Worm (Caenorhabditis elegans) whole organism, early embryonic: Measurements from ENCODE around the gene ceh-23.
A peak's percentile ranks its signal among the peaks of the same experiment; 100 is the strongest.

Source experiments
- B0310.2 ChIP-seq: sonication (generic microtip); optimal IDR thresholded peaks from 2 replicates; lab custom pipeline; 2016; ENCODE audit warnings: mild to moderate bottlenecking, missing genetic modification characterization, missing compliant biosample characterization
- F13C5.2 ChIP-seq: sonication (generic microtip); optimal IDR thresholded peaks from 2 replicates; lab custom pipeline; 2017; ENCODE audit warnings: mild to moderate bottlenecking, missing genetic modification characterization, inconsistent platforms, missing compliant biosample characterization
- aly-1 ChIP-seq: sonication (generic microtip); optimal IDR thresholded peaks from 2 replicates; lab custom pipeline; 2016; ENCODE audit warnings: missing genetic modification characterization, missing compliant biosample characterization
- ama-1 ChIP-seq: fragments of 150-350 bp; optimal IDR thresholded peaks from 2 replicates; lab custom pipeline; 2014
- ceh-13 ChIP-seq: fragments of 200-800 bp; sonication (Bioruptor generic); optimal IDR thresholded peaks from 2 replicates; lab custom pipeline; 2018; ENCODE audit warnings: mild to moderate bottlenecking, missing genetic modification characterization, missing compliant biosample characterization
- ceh-36 ChIP-seq: sonication (generic microtip); optimal IDR thresholded peaks from 2 replicates; lab custom pipeline; 2016; ENCODE audit warnings: missing genetic modification characterization, inconsistent platforms, missing compliant biosample characterization
- ets-7 ChIP-seq: sonication (generic microtip); optimal IDR thresholded peaks from 2 replicates; lab custom pipeline; 2016; ENCODE audit warnings: missing genotype, missing genetic modification characterization, missing compliant biosample characterization
- flt-1 ChIP-seq: fragments of 200-800 bp; sonication (Bioruptor generic); IDR thresholded peaks from 2 replicates; pipeline ENCODE4 v1.3.6; 2022; ENCODE audit warnings: missing genetic modification characterization, missing compliant biosample characterization
- hmbx-1 ChIP-seq: sonication (generic microtip); optimal IDR thresholded peaks from 2 replicates; lab custom pipeline; 2016; ENCODE audit warnings: mild to moderate bottlenecking, missing genetic modification characterization, missing compliant biosample characterization
- hmg-4 ChIP-seq: fragments of 200-800 bp; sonication (Bioruptor generic); optimal IDR thresholded peaks from 2 replicates; lab custom pipeline; 2018; ENCODE audit warnings: mild to moderate bottlenecking, missing genetic modification characterization, missing compliant biosample characterization
- hnd-1 ChIP-seq: sonication (generic microtip); optimal IDR thresholded peaks from 2 replicates; lab custom pipeline; 2016; ENCODE audit warnings: missing genetic modification characterization, missing compliant biosample characterization
- pes-1 ChIP-seq: fragments of 200-800 bp; sonication (Bioruptor generic); IDR thresholded peaks from 2 replicates; pipeline ENCODE4 v1.3.6; 2022; ENCODE audit warnings: missing genetic modification reagents, missing genetic modification characterization, missing compliant biosample characterization
- scrt-1 ChIP-seq: fragments of 200-800 bp; sonication (Bioruptor generic); IDR thresholded peaks from 2 replicates; pipeline ENCODE4 v1.3.6; 2022; ENCODE audit warnings: missing genetic modification characterization, missing compliant biosample characterization
- sea-1 ChIP-seq: fragments of 200-800 bp; sonication (Bioruptor generic); conservative IDR thresholded peaks from 2 replicates; pipeline ENCODE4 v1.3.6; 2022; ENCODE audit warnings: missing genetic modification characterization, missing compliant biosample characterization
- tbx-11 ChIP-seq: fragments of 200-800 bp; sonication (Bioruptor generic); IDR thresholded peaks from 2 replicates; pipeline ENCODE4 v1.3.6; 2022; ENCODE audit warnings: missing genetic modification characterization, missing compliant biosample characterization
- tbx-37 ChIP-seq: fragments of 200-800 bp; sonication (Bioruptor generic); conservative IDR thresholded peaks from 2 replicates; pipeline ENCODE4 v1.3.6; 2022; ENCODE audit warnings: missing genetic modification reagents, missing genetic modification characterization, missing compliant biosample characterization
- tra-4 ChIP-seq: sonication (generic microtip); optimal IDR thresholded peaks from 2 replicates; lab custom pipeline; 2017; ENCODE audit warnings: missing genetic modification characterization, missing compliant biosample characterization

The ceh-23 gene

ce11 chrIII:7834848-7835247 lies 4.5 kb upstream of the ceh-23 start:
- no peak for TF ChIP-seq pes-1
- no peak for TF ChIP-seq hmg-4 (GFP tag; lab: Kevin White, UChicago)

DNA sequence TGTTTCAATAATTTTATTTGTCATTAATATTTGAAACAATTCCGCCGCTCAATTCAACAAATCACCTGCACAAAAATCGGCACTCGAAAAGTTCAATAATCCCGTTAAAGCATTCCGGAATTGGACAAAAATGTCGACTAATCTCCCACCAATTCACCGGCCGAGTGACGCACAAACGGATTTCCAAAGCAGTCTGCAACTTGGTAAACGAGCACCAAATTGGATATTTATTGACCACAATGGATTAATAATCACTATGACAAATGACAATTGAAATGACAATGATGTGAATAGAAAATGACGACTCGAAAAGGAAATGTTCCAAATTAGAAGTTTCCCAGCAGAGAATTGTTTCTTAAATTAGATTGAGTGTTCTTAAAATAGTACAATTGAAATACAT lies 3.7 kb upstream of the ceh-23 start:
- TF ChIP-seq hmbx-1 (tag; lab: Kevin White, UChicago) (no peak), tbx-37 (no peak), tbx-11 (GFP tag; lab: Robert Waterston, UW) (no peak), F13C5.2 (tag; lab: Kevin White, UChicago) (no peak), aly-1 (tag; lab: Kevin White, UChicago) (no peak), tra-4 (tag; lab: Kevin White, UChicago) (no peak), ceh-13 (GFP tag; lab: Kevin White, UChicago) (no peak), hnd-1 (no peak), flt-1 (GFP tag; lab: Robert Waterston, UW) (no peak)

DNA sequence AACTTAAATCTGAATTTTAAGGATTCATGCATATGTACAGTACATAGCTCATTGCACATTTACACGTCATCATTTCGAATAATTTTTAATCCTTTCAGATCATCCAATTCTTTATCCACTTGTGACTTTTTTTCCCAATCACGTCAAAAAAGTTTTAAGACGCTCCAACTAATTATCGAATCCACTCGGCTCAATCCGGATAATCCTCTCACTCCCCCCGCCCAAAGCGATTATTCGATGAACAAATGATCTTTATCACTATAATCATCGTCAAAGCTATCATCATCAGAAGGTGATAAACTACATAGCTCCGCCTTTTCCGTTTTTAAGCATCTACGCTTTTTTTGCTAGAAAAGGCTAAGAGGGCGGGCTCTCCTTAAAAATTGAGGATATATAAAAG lies 1.8 kb upstream of the ceh-23 start:
- TF ChIP-seq ceh-13 (GFP tag; lab: Kevin White, UChicago) (no peak), tbx-37 (no peak), ama-1 (lab: Kevin White, UChicago) (no peak), pes-1 (no peak), tbx-11 (GFP tag; lab: Robert Waterston, UW) (no peak), B0310.2 (no peak), hmbx-1 (tag; lab: Kevin White, UChicago) (no peak), tra-4 (tag; lab: Kevin White, UChicago) (no peak), aly-1 (tag; lab: Kevin White, UChicago) (no peak), F13C5.2 (tag; lab: Kevin White, UChicago) (no peak), ceh-36 (tag; lab: Kevin White, UChicago) (no peak), hmg-4 (GFP tag; lab: Kevin White, UChicago) (no peak), hnd-1 (no peak), flt-1 (GFP tag; lab: Robert Waterston, UW) (no peak), scrt-1 (GFP tag; lab: Robert Waterston, UW) (no peak)

DNA sequence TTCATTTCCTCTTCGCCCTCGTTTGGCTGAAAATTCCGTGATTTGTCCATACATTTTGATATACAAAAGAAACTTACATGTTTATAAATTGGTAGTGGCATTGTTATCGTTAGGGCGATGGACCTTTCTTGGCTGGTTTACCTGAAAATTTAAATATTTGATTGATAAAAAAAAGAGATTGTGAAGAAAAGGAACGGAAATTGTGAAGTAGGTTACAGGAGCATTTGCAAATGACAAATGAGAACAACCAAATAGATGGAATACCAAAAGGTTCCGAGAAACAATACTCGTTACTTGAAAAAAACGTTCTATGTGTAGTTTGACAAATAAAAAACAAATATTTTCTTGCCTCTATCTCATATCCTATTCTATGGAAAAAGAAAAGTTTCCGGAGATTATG lies 4.1 kb downstream of the ceh-23 start, which contains the start of gene ZK652.8:
TSS of gene ZK652.8 (minus strand) at position 101 of the 400 bp plus-strand sequence.
- no peak for TF ChIP-seq scrt-1 (GFP tag; lab: Robert Waterston, UW)
- TF ChIP-seq aly-1 (tag; lab: Kevin White, UChicago): no peak
- no peak for TF ChIP-seq hnd-1
- TF ChIP-seq ama-1 (lab: Kevin White, UChicago): no peak
- TF ChIP-seq tra-4 (tag; lab: Kevin White, UChicago): no peak
- no peak for TF ChIP-seq F13C5.2 (tag; lab: Kevin White, UChicago)
- no peak for TF ChIP-seq pes-1
- no peak for TF ChIP-seq tbx-11 (GFP tag; lab: Robert Waterston, UW)
- no peak for TF ChIP-seq sea-1 (GFP tag; lab: Robert Waterston, UW)

ce11 chrIII:7848173-7848572 lies 8.8 kb downstream of the ceh-23 start:
- TF ChIP-seq tbx-37 (no peak), ama-1 (lab: Kevin White, UChicago) (no peak), ceh-13 (GFP tag; lab: Kevin White, UChicago) (no peak), ets-7 (tag; lab: Kevin White, UChicago) (no peak), F13C5.2 (tag; lab: Kevin White, UChicago) (no peak), sea-1 (GFP tag; lab: Robert Waterston, UW) (no peak), hmbx-1 (tag; lab: Kevin White, UChicago) (no peak), flt-1 (GFP tag; lab: Robert Waterston, UW) (no peak), aly-1 (tag; lab: Kevin White, UChicago) (no peak), pes-1 (no peak), hmg-4 (GFP tag; lab: Kevin White, UChicago) (no peak), tra-4 (tag; lab: Kevin White, UChicago) (no peak)

DNA sequence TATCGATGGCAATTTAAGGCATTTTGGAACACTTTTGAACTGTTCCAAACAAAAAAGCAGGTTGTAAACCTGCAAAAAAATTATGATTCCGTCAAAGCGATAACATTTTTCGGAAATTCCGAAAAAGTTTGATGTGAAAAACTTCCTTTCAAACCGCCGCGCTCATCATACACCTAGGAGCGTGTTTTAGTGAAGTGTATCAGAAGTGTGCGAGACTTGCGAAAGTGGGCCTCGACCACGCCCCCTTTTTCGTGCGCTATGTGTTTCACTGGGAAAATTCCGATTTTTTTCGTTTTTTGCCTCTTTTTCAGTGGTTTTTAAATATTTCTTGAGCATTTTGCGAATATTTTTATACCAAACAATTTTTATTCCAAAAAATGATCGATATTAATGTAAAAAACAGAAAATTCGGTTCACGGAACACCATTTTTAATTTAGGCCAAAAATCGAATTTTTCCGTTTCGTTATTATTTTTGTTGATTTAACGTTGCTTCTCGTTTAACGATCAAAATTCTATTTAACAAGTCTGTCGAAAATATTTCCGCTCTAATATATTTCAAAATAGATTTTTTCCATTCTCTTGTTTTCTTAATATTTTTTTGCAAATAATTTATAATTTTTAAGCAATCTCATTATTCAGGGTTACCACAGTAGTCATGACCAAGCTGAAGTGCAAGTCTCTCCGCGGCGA lies 15.2 kb downstream of the ceh-23 start, which contains the start of gene rpl-35:
TSS of gene rpl-35 (plus strand) at position 641 of the 691 bp plus-strand sequence.
- TF ChIP-seq ceh-36 (tag; lab: Kevin White, UChicago) (peak; percentile 64), B0310.2 (peak; percentile 50), hnd-1 (peak; percentile 52), ceh-13 (GFP tag; lab: Kevin White, UChicago) (peak; percentile 49), pes-1 (peak; percentile 77), hmbx-1 (tag; lab: Kevin White, UChicago) (peak; percentile 67), scrt-1 (GFP tag; lab: Robert Waterston, UW) (peak; percentile 72), tbx-11 (GFP tag; lab: Robert Waterston, UW) (peak; percentile 82), flt-1 (GFP tag; lab: Robert Waterston, UW) (peak; percentile 80), ets-7 (tag; lab: Kevin White, UChicago) (peak; percentile 56), F13C5.2 (tag; lab: Kevin White, UChicago) (peak; percentile 98), tra-4 (tag; lab: Kevin White, UChicago) (peak; percentile 41), aly-1 (tag; lab: Kevin White, UChicago) (no peak), tbx-37 (peak; percentile 74), ama-1 (lab: Kevin White, UChicago) (no peak), sea-1 (GFP tag; lab: Robert Waterston, UW) (peak; percentile 77), hmg-4 (GFP tag; lab: Kevin White, UChicago) (no peak)

DNA sequence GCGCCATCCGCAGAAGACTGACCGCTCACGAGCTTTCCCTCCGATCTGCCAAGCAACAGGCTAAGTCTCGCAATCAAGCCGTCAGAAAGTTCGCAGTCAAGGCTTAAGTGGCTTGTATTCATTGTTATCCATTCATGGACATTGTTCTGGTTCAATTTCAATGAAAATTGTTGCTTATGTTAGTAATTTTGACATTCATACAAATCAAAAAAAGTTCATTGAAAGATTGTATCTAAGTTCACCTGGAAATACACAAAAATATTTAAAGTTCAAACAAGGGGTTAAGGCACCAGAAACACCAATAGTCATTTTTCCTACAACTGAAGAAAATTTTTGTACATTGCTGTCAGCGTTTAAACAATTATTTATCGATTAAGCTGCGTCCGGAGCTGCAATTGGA lies 16.1 kb downstream of the ceh-23 start:
- TF ChIP-seq hnd-1 (no peak), scrt-1 (GFP tag; lab: Robert Waterston, UW) (no peak), ceh-36 (tag; lab: Kevin White, UChicago) (no peak), aly-1 (tag; lab: Kevin White, UChicago) (no peak), tbx-11 (GFP tag; lab: Robert Waterston, UW) (no peak), sea-1 (GFP tag; lab: Robert Waterston, UW) (no peak), ets-7 (tag; lab: Kevin White, UChicago) (no peak), flt-1 (GFP tag; lab: Robert Waterston, UW) (no peak), F13C5.2 (tag; lab: Kevin White, UChicago) (no peak), B0310.2 (no peak), tbx-37 (no peak), hmg-4 (GFP tag; lab: Kevin White, UChicago) (no peak), ceh-13 (GFP tag; lab: Kevin White, UChicago) (no peak), ama-1 (lab: Kevin White, UChicago) (no peak), tra-4 (tag; lab: Kevin White, UChicago) (no peak), hmbx-1 (tag; lab: Kevin White, UChicago) (no peak), pes-1 (no peak)
